Fruit fly (Drosophila melanogaster) whole organism, embryonic: ENCODE data around the gene CG6951.

Experiments used
- Ada2b ChIP-seq: fragments of 200-800 bp; sonication (Bioruptor generic); IDR thresholded peaks from 2 replicates; pipeline ENCODE4 v1.3.6; 2022; ENCODE audit warnings: missing biosample characterization, missing genetic modification characterization
- Antp ChIP-seq: fragments of 200-800 bp; sonication (Bioruptor generic); optimal IDR thresholded peaks from 3 replicates; lab custom pipeline; 2016; ENCODE audit warnings: missing biosample characterization, missing genetic modification characterization
- B-H2 ChIP-seq: fragments of 200-800 bp; sonication (Bioruptor generic); optimal IDR thresholded peaks from 2 replicates; lab custom pipeline; 2018; ENCODE audit warnings: missing biosample characterization, mild to moderate bottlenecking, missing genetic modification characterization
- Blimp-1 ChIP-seq: fragments of 200-800 bp; sonication (Bioruptor generic); optimal IDR thresholded peaks from 3 replicates; lab custom pipeline; 2018; ENCODE audit warnings: missing biosample characterization, missing genetic modification characterization, mild to moderate bottlenecking, moderate library complexity, missing genetic modification reagents
- CG1024 ChIP-seq: fragments of 200-800 bp; sonication (Bioruptor generic); IDR thresholded peaks from 2 replicates; pipeline ENCODE4 v1.3.6; 2022; ENCODE audit warnings: missing biosample characterization, missing genetic modification characterization
- CG10267 ChIP-seq: fragments of 200-800 bp; sonication (Bioruptor generic); optimal IDR thresholded peaks from 2 replicates; lab custom pipeline; 2018; ENCODE audit warnings: missing biosample characterization, mild to moderate bottlenecking, missing genetic modification characterization, moderate library complexity
- CG10462 ChIP-seq: fragments of 200-800 bp; sonication (Bioruptor generic); optimal IDR thresholded peaks from 2 replicates; lab custom pipeline; 2016; ENCODE audit warnings: missing biosample characterization, missing genetic modification characterization
- CG11696 ChIP-seq: fragments of 200-800 bp; sonication (Bioruptor generic); IDR thresholded peaks from 2 replicates; pipeline ENCODE4 v1.3.6; 2022; ENCODE audit warnings: missing biosample characterization, missing genetic modification characterization
- CG12659 ChIP-seq: fragments of 200-800 bp; sonication (Bioruptor generic); optimal IDR thresholded peaks from 3 replicates; lab custom pipeline; 2017; ENCODE audit warnings: mild to moderate bottlenecking, missing biosample characterization, missing genetic modification reagents, missing genetic modification characterization
- CG16863 ChIP-seq: fragments of 200-800 bp; sonication (Bioruptor generic); optimal IDR thresholded peaks from 3 replicates; lab custom pipeline; 2016; ENCODE audit warnings: missing biosample characterization, missing genetic modification characterization
- CG17328 ChIP-seq: fragments of 200-800 bp; sonication (Bioruptor generic); IDR thresholded peaks from 2 replicates; pipeline ENCODE4 v1.3.6; 2022; ENCODE audit warnings: missing biosample characterization, missing genetic modification characterization
- CG17359 ChIP-seq: fragments of 200-800 bp; sonication (Bioruptor generic); optimal IDR thresholded peaks from 3 replicates; lab custom pipeline; 2018; ENCODE audit warnings: missing biosample characterization, mild to moderate bottlenecking, missing genetic modification characterization, moderate library complexity
- CG31224 ChIP-seq: fragments of 200-800 bp; sonication (Bioruptor generic); IDR thresholded peaks from 2 replicates; pipeline ENCODE4 v1.3.6; 2022; ENCODE audit warnings: missing biosample characterization, missing genetic modification characterization
- CG31365 ChIP-seq: fragments of 200-800 bp; sonication (Bioruptor generic); optimal IDR thresholded peaks from 2 replicates; lab custom pipeline; 2018; ENCODE audit warnings: missing biosample characterization, mild to moderate bottlenecking, missing genetic modification characterization
- CG3995 ChIP-seq: fragments of 200-800 bp; sonication (Bioruptor generic); optimal IDR thresholded peaks from 3 replicates; lab custom pipeline; 2016; ENCODE audit warnings: missing biosample characterization, missing genetic modification characterization
- CG4617 ChIP-seq: fragments of 200-800 bp; sonication (Bioruptor generic); optimal IDR thresholded peaks from 3 replicates; lab custom pipeline; 2016; ENCODE audit warnings: missing biosample characterization, missing genetic modification characterization, borderline replicate concordance
- CG4730 ChIP-seq: fragments of 200-800 bp; sonication (Bioruptor generic); IDR thresholded peaks from 2 replicates; pipeline ENCODE4 v1.3.6; 2022; ENCODE audit warnings: missing biosample characterization, missing genetic modification characterization
- CG6791 ChIP-seq: fragments of 200-800 bp; sonication (Bioruptor generic); IDR thresholded peaks from 3 replicates; pipeline ENCODE4 v1.3.6; 2022; ENCODE audit warnings: missing biosample characterization, missing genetic modification characterization; ENCODE audit not compliant: partially characterized antibody
- CG8290 ChIP-seq, 3 experiments: fragments of 200-800 bp; sonication (Bioruptor generic); optimal IDR thresholded peaks; 2 replicates each; lab custom pipeline; 2016 to 2019; ENCODE audit warnings: missing biosample characterization in 3 of 3, missing genetic modification characterization in 3 of 3, mild to moderate bottlenecking in 2 of 3, moderate library complexity in 1 of 3
- CG8944 ChIP-seq: fragments of 200-800 bp; sonication (Bioruptor generic); optimal IDR thresholded peaks from 3 replicates; lab custom pipeline; 2016; ENCODE audit warnings: missing biosample characterization, missing genetic modification characterization
- CG9727 ChIP-seq: fragments of 200-800 bp; sonication (Bioruptor generic); optimal IDR thresholded peaks from 3 replicates; lab custom pipeline; 2017; ENCODE audit warnings: missing biosample characterization, mild to moderate bottlenecking, missing genetic modification characterization
- Drgx ChIP-seq: fragments of 200-800 bp; sonication (Bioruptor generic); IDR thresholded peaks from 2 replicates; pipeline ENCODE4 v1.3.6; 2022; ENCODE audit warnings: missing biosample characterization, missing genetic modification characterization
- Fer3 ChIP-seq: fragments of 200-800 bp; sonication (Bioruptor generic); optimal IDR thresholded peaks from 2 replicates; lab custom pipeline; 2018; ENCODE audit warnings: missing biosample characterization, mild to moderate bottlenecking, missing genetic modification characterization, moderate library complexity
- H2.0 ChIP-seq: fragments of 200-800 bp; sonication (Bioruptor generic); IDR thresholded peaks from 2 replicates; pipeline ENCODE4 v1.3.6; 2022; ENCODE audit warnings: missing biosample characterization, missing genetic modification characterization
- Hr3 ChIP-seq: fragments of 200-800 bp; sonication (Bioruptor generic); optimal IDR thresholded peaks from 3 replicates; lab custom pipeline; 2016; ENCODE audit warnings: missing biosample characterization, missing genetic modification characterization
- Myb ChIP-seq: fragments of 200-800 bp; sonication (Bioruptor generic); optimal IDR thresholded peaks from 2 replicates; lab custom pipeline; 2016; ENCODE audit warnings: missing biosample characterization, missing genetic modification characterization
- NFAT ChIP-seq: fragments of 200-800 bp; sonication (Bioruptor generic); IDR thresholded peaks from 2 replicates; pipeline ENCODE4 v1.3.6; 2022; ENCODE audit warnings: missing biosample characterization, missing genetic modification characterization
- Oli ChIP-seq: fragments of 200-800 bp; sonication (Bioruptor generic); optimal IDR thresholded peaks from 2 replicates; lab custom pipeline; 2018; ENCODE audit warnings: missing biosample characterization, mild to moderate bottlenecking, missing genetic modification characterization, moderate library complexity
- Stat92E ChIP-seq, 3 experiments: fragments of >200 bp in 2 of 3; fragments of 200-800 bp in 1 of 3; sonication (Bioruptor generic) in 1 of 3; optimal IDR thresholded peaks; 2 replicates each; lab custom pipeline; 2017 to 2019; ENCODE audit warnings: missing biosample characterization in 3 of 3, missing genetic modification characterization in 3 of 3, mild to moderate bottlenecking in 1 of 3, moderate library complexity in 1 of 3
- abd-A ChIP-seq: fragments of 200-800 bp; sonication (Bioruptor generic); optimal IDR thresholded peaks from 3 replicates; lab custom pipeline; 2019; ENCODE audit warnings: missing biosample characterization, mild to moderate bottlenecking, missing genetic modification characterization, moderate library complexity
- cad ChIP-seq: fragments of >200 bp; optimal IDR thresholded peaks from 2 replicates; lab custom pipeline; 2017; ENCODE audit warnings: missing biosample characterization, missing genetic modification characterization
- caup ChIP-seq: fragments of 200-800 bp; sonication (Bioruptor generic); optimal IDR thresholded peaks from 3 replicates; lab custom pipeline; 2017; ENCODE audit warnings: missing biosample characterization, mild to moderate bottlenecking, missing genetic modification characterization, moderate library complexity; ENCODE audit not compliant: severe bottlenecking
- cg ChIP-seq: fragments of 200-800 bp; sonication (Bioruptor generic); optimal IDR thresholded peaks from 3 replicates; lab custom pipeline; 2019; ENCODE audit warnings: missing biosample characterization, mild to moderate bottlenecking, missing genetic modification characterization, moderate library complexity
- chm ChIP-seq: fragments of 200-800 bp; sonication (Bioruptor generic); IDR thresholded peaks from 2 replicates; pipeline ENCODE4 v1.3.6; 2022; ENCODE audit warnings: missing biosample characterization, missing genetic modification characterization
- gcm2 ChIP-seq: fragments of 200-800 bp; sonication (Bioruptor generic); optimal IDR thresholded peaks from 2 replicates; lab custom pipeline; 2016; ENCODE audit warnings: missing biosample characterization, missing genetic modification characterization
- her ChIP-seq: fragments of 200-800 bp; sonication (Bioruptor generic); optimal IDR thresholded peaks from 2 replicates; lab custom pipeline; 2016; ENCODE audit warnings: missing biosample characterization, missing genetic modification characterization
- insv ChIP-seq, 2 experiments: fragments of 200-800 bp; sonication (Bioruptor generic); optimal IDR thresholded peaks; 3 replicates each; lab custom pipeline; 2016 to 2018; ENCODE audit warnings: missing biosample characterization in 2 of 2, missing genetic modification characterization in 2 of 2
- lmd ChIP-seq: fragments of 200-800 bp; sonication (Bioruptor generic); IDR thresholded peaks from 2 replicates; pipeline ENCODE4 v1.3.6; 2022; ENCODE audit warnings: missing biosample characterization, missing genetic modification characterization
- nerfin-1 ChIP-seq: fragments of 200-800 bp; sonication (Bioruptor generic); optimal IDR thresholded peaks from 3 replicates; lab custom pipeline; 2019; ENCODE audit warnings: missing biosample characterization, mild to moderate bottlenecking, missing genetic modification characterization, moderate library complexity
- odd ChIP-seq: fragments of 200-800 bp; sonication (Bioruptor generic); optimal IDR thresholded peaks from 2 replicates; lab custom pipeline; 2017; ENCODE audit warnings: missing biosample characterization, mild to moderate bottlenecking, missing genetic modification characterization
- prd ChIP-seq, 3 experiments: fragments of >200 bp in 2 of 3; fragments of 200-800 bp in 1 of 3; sonication (Bioruptor generic) in 1 of 3; optimal IDR thresholded peaks in 2 of 3; IDR thresholded peaks in 1 of 3; 2 replicates in 2 of 3; 3 replicates in 1 of 3; pipeline versions ENCODE4 v1.3.6 to Lab custom; 2017 to 2022; ENCODE audit warnings: missing biosample characterization in 1 of 3, missing genetic modification characterization in 1 of 3
- rib ChIP-seq: fragments of 200-800 bp; sonication (Bioruptor generic); IDR thresholded peaks from 2 replicates; pipeline ENCODE4 v1.3.6; 2022; ENCODE audit warnings: missing biosample characterization, missing genetic modification characterization
- scrt ChIP-seq: fragments of 200-800 bp; sonication (Bioruptor generic); optimal IDR thresholded peaks from 2 replicates; lab custom pipeline; 2018; ENCODE audit warnings: missing biosample characterization, mild to moderate bottlenecking, missing genetic modification characterization, moderate library complexity
- sug ChIP-seq: fragments of 200-800 bp; optimal IDR thresholded peaks from 2 replicates; lab custom pipeline; 2019; ENCODE audit warnings: missing biosample characterization, mild to moderate bottlenecking, missing genetic modification characterization, moderate library complexity
- tio ChIP-seq: fragments of 200-800 bp; sonication (Bioruptor generic); optimal IDR thresholded peaks from 2 replicates; lab custom pipeline; 2017; ENCODE audit warnings: missing biosample characterization, missing genetic modification characterization, inconsistent platforms
- tup ChIP-seq: fragments of 200-800 bp; sonication (Bioruptor generic); optimal IDR thresholded peaks from 2 replicates; lab custom pipeline; 2016; ENCODE audit warnings: missing biosample characterization, mild to moderate bottlenecking, missing genetic modification characterization, moderate library complexity
- wor ChIP-seq: fragments of 200-800 bp; sonication (Bioruptor generic); IDR thresholded peaks from 2 replicates; pipeline ENCODE4 v1.3.6; 2022; ENCODE audit warnings: missing biosample characterization, missing genetic modification characterization
- z ChIP-seq: fragments of 200-800 bp; sonication (Bioruptor generic); IDR thresholded peaks from 3 replicates; pipeline ENCODE4 v1.3.6; 2022; ENCODE audit warnings: missing biosample characterization, missing genetic modification characterization
- zen2 ChIP-seq: fragments of 200-800 bp; sonication (Bioruptor generic); IDR thresholded peaks from 3 replicates; pipeline ENCODE4 v1.3.6; 2022; ENCODE audit warnings: missing biosample characterization, missing genetic modification characterization; ENCODE audit not compliant: partially characterized antibody

CG6951 gene

dm6 chr3L:20195875-20196274, 45.2 kb upstream of the CG6951 start (continued):
- TF ChIP-seq CG31224: no peak
- no peak for TF ChIP-seq odd (GFP tag; lab: Kevin White, UChicago)
- TF ChIP-seq insv (GFP tag; optimal IDR thresholded peaks at IDR 0.05; lab: Kevin White, UChicago): no peak
- TF ChIP-seq Ada2b (GFP tag; lab: Robert Waterston, UW): peak; percentile 73
- peak; percentile 62 for TF ChIP-seq wor (GFP tag; lab: Robert Waterston, UW)
- TF ChIP-seq lmd (GFP tag; lab: Robert Waterston, UW): peak; percentile 63; the same call in 1 of the 2 replicates
- TF ChIP-seq CG8944: peak; percentile 63
- TF ChIP-seq CG31365: no peak
- TF ChIP-seq CG10462 (GFP tag; lab: Kevin White, UChicago): peak; percentile 12
- 0 out of 2 replicates have a peak, but pooled peaks have one; percentile 44 for TF ChIP-seq CG1024 (GFP tag; lab: Robert Waterston, UW)
- no peak for TF ChIP-seq B-H2 (GFP tag; lab: Kevin White, UChicago)
- TF ChIP-seq Oli (tag; lab: Kevin White, UChicago): peak; percentile 78
- peak; percentile 1 for TF ChIP-seq her (GFP tag; lab: Kevin White, UChicago)
- TF ChIP-seq rib (GFP tag; lab: Robert Waterston, UW): no peak
- peak; percentile 48 for TF ChIP-seq CG17328 (GFP tag; lab: Robert Waterston, UW)
- no peak for TF ChIP-seq CG6791 (GFP tag; lab: Robert Waterston, UW)
- TF ChIP-seq cad (GFP tag; lab: Kevin White, UChicago): no peak
- TF ChIP-seq CG3995 (GFP tag; lab: Kevin White, UChicago): no peak
- TF ChIP-seq Fer3: peak; percentile 19
- no peak for TF ChIP-seq tup (GFP tag; lab: Kevin White, UChicago)
- TF ChIP-seq nerfin-1 (tag; lab: Kevin White, UChicago): no peak
- TF ChIP-seq Stat92E (GFP tag; optimal IDR thresholded peaks at IDR 0.05; lab: Kevin White, UChicago): no peak
- TF ChIP-seq sug: no peak
- no peak for TF ChIP-seq prd (optimal IDR thresholded peaks at IDR 0.05; lab: Kevin White, UChicago)
- peak; percentile 73; the same call in 2 of the 3 replicates for TF ChIP-seq prd (GFP tag; IDR thresholded peaks at IDR 0.05; lab: Robert Waterston, UW)
- no peak for TF ChIP-seq scrt (GFP tag; lab: Kevin White, UChicago)
- peak; percentile 20 for TF ChIP-seq Myb
- no peak for TF ChIP-seq caup (GFP tag; lab: Kevin White, UChicago)
- TF ChIP-seq Hr3 (GFP tag; lab: Kevin White, UChicago): peak; percentile 31
- no peak for TF ChIP-seq CG8290 (GFP tag; optimal IDR thresholded peaks at IDR 0.05; lab: Kevin White, UChicago)
- TF ChIP-seq CG8290 (tag; optimal IDR thresholded peaks at IDR 0.05; lab: Kevin White, UChicago): peak in 1 of 2 experiments; percentile 68
- 0 out of 2 replicates have a peak, but pooled peaks have one; percentile 44 for TF ChIP-seq CG11696 (GFP tag; lab: Robert Waterston, UW)
- peak; percentile 71 for TF ChIP-seq Blimp-1 (GFP tag; lab: Kevin White, UChicago)
- no peak for TF ChIP-seq cg
- TF ChIP-seq Antp (GFP tag; lab: Kevin White, UChicago): peak; percentile 76
- peak; percentile 75 for TF ChIP-seq CG17359 (tag; lab: Kevin White, UChicago)
- peak; percentile 67; the same call in 1 of the 2 replicates for TF ChIP-seq chm
- peak; percentile 55; the same call in 1 of the 2 replicates for TF ChIP-seq CG4730
- peak; percentile 31; the same call in 1 of the 2 replicates for TF ChIP-seq NFAT (GFP tag; lab: Robert Waterston, UW)
- TF ChIP-seq H2.0 (GFP tag; lab: Robert Waterston, UW): peak; percentile 70
- TF ChIP-seq CG16863 (GFP tag; lab: Kevin White, UChicago): peak; percentile 53
- TF ChIP-seq CG12659 (GFP tag; lab: Kevin White, UChicago): peak; percentile 37
- peak; percentile 82 for TF ChIP-seq z
- peak; percentile 88 for TF ChIP-seq Drgx (GFP tag; lab: Robert Waterston, UW)
- TF ChIP-seq abd-A (tag; lab: Kevin White, UChicago): no peak
- no peak for TF ChIP-seq zen2 (GFP tag; lab: Robert Waterston, UW)
- TF ChIP-seq tio (GFP tag; lab: Kevin White, UChicago): peak; percentile 2
- TF ChIP-seq CG4617 (GFP tag; lab: Kevin White, UChicago): peak; percentile 8
- peak; percentile 28 for TF ChIP-seq CG10267 (tag; lab: Kevin White, UChicago)
- no peak for TF ChIP-seq gcm2 (GFP tag; lab: Kevin White, UChicago)
- TF ChIP-seq CG9727 (GFP tag; lab: Kevin White, UChicago): peak; percentile 31
